Worm (Caenorhabditis elegans) whole organism, L3 larva: ENCODE results near the gene T22F7.3.

Source experiments
- ama-1 ChIP-seq: fragments of 150-350 bp; optimal IDR thresholded peaks from 2 replicates; lab custom pipeline; 2018
- ceh-16 ChIP-seq: sonication (generic microtip); optimal IDR thresholded peaks from 2 replicates; lab custom pipeline; 2017; ENCODE audit warnings: missing biosample characterization, missing genetic modification characterization
- ceh-9 ChIP-seq: sonication (generic microtip); optimal IDR thresholded peaks from 2 replicates; lab custom pipeline; 2018; ENCODE audit warnings: missing biosample characterization, missing genetic modification characterization
- daf-12 ChIP-seq: fragments of 150-350 bp; optimal IDR thresholded peaks from 2 replicates; lab custom pipeline; 2014; ENCODE audit warnings: missing biosample characterization, missing genetic modification reagents, missing genetic modification characterization
- egl-27 ChIP-seq: sonication (generic microtip); optimal IDR thresholded peaks from 4 replicates; lab custom pipeline; 2017; ENCODE audit warnings: missing biosample characterization, missing genetic modification reagents, missing genetic modification characterization
- egl-5 ChIP-seq: fragments of 150-350 bp; optimal IDR thresholded peaks from 2 replicates; lab custom pipeline; 2017; ENCODE audit warnings: missing biosample characterization, missing genetic modification reagents, missing genetic modification characterization, inconsistent platforms
- elt-1 ChIP-seq: fragments of 150-350 bp; optimal IDR thresholded peaks from 2 replicates; lab custom pipeline; 2014; ENCODE audit warnings: missing biosample characterization, missing genetic modification characterization
- elt-2 ChIP-seq: sonication (generic microtip); optimal IDR thresholded peaks from 2 replicates; lab custom pipeline; 2016; ENCODE audit warnings: missing genetic modification reagents, mild to moderate bottlenecking, missing genetic modification characterization, missing compliant biosample characterization
- eor-1 ChIP-seq, 2 experiments: fragments of 150-350 bp; optimal IDR thresholded peaks; 2 replicates each; lab custom pipeline; 2014 to 2018; ENCODE audit warnings: missing biosample characterization in 2 of 2, missing genetic modification characterization in 2 of 2
- fkh-10 ChIP-seq: sonication (generic microtip); optimal IDR thresholded peaks from 2 replicates; lab custom pipeline; 2017; ENCODE audit warnings: missing biosample characterization, missing genetic modification reagents, missing genetic modification characterization
- hmg-11 ChIP-seq: sonication (generic microtip); optimal IDR thresholded peaks from 2 replicates; lab custom pipeline; 2016; ENCODE audit warnings: missing genetic modification characterization, missing compliant biosample characterization
- jun-1 ChIP-seq: fragments of 150-350 bp; optimal IDR thresholded peaks from 2 replicates; lab custom pipeline; 2014; ENCODE audit warnings: missing biosample characterization, missing genetic modification reagents, missing genetic modification characterization
- lin-15B ChIP-seq: fragments of 150-350 bp; optimal IDR thresholded peaks from 2 replicates; lab custom pipeline; 2014; ENCODE audit warnings: missing biosample characterization, missing genetic modification characterization
- lin-39 ChIP-seq: fragments of 150-350 bp; optimal IDR thresholded peaks from 2 replicates; lab custom pipeline; 2018; ENCODE audit warnings: missing biosample characterization, missing genetic modification reagents, missing genetic modification characterization
- lsy-12 ChIP-seq: sonication (generic microtip); optimal IDR thresholded peaks from 2 replicates; lab custom pipeline; 2016; ENCODE audit warnings: mild to moderate bottlenecking, missing genetic modification characterization, missing compliant biosample characterization
- mdl-1 ChIP-seq: fragments of 150-350 bp; optimal IDR thresholded peaks from 2 replicates; lab custom pipeline; 2014; ENCODE audit warnings: missing biosample characterization, missing genetic modification characterization
- mml-1 ChIP-seq: fragments of 150-350 bp; sonication (generic microtip); optimal IDR thresholded peaks from 3 replicates; lab custom pipeline; 2014; ENCODE audit warnings: missing biosample characterization, missing genetic modification characterization
- nfya-1 ChIP-seq: sonication (generic microtip); optimal IDR thresholded peaks from 2 replicates; lab custom pipeline; 2017; ENCODE audit warnings: missing genetic modification characterization, mild to moderate bottlenecking, missing compliant biosample characterization, antibody characterized with exemption, moderate library complexity; ENCODE audit not compliant: insufficient read depth
- nhr-11 ChIP-seq: fragments of 150-350 bp; optimal IDR thresholded peaks from 2 replicates; lab custom pipeline; 2014; ENCODE audit warnings: missing biosample characterization, missing genetic modification characterization
- nhr-23 ChIP-seq: fragments of 150-350 bp; optimal IDR thresholded peaks from 2 replicates; lab custom pipeline; 2014; ENCODE audit warnings: missing biosample characterization, missing genetic modification reagents, missing genetic modification characterization
- nhr-237 ChIP-seq: fragments of 150-350 bp; optimal IDR thresholded peaks from 2 replicates; lab custom pipeline; 2014; ENCODE audit warnings: missing biosample characterization, missing genetic modification characterization
- nhr-25 ChIP-seq: sonication (generic microtip); optimal IDR thresholded peaks from 2 replicates; lab custom pipeline; 2017; ENCODE audit warnings: missing biosample characterization, missing genetic modification characterization
- nhr-28 ChIP-seq: fragments of 150-350 bp; optimal IDR thresholded peaks from 2 replicates; lab custom pipeline; 2014; ENCODE audit warnings: missing biosample characterization, missing genetic modification characterization
- nhr-43 ChIP-seq: sonication (generic microtip); optimal IDR thresholded peaks from 2 replicates; lab custom pipeline; 2016; ENCODE audit warnings: mild to moderate bottlenecking, missing genetic modification characterization, missing compliant biosample characterization; ENCODE audit not compliant: poor library complexity, severe bottlenecking
- nhr-67 ChIP-seq: fragments of 150-350 bp; optimal IDR thresholded peaks from 2 replicates; lab custom pipeline; 2014; ENCODE audit warnings: missing biosample characterization, missing genetic modification characterization
- nhr-76 ChIP-seq: fragments of 150-350 bp; sonication (generic microtip); optimal IDR thresholded peaks from 5 replicates; lab custom pipeline; 2014; ENCODE audit warnings: missing biosample characterization, missing genetic modification characterization
- nhr-77 ChIP-seq: fragments of 150-350 bp; optimal IDR thresholded peaks from 2 replicates; lab custom pipeline; 2014; ENCODE audit warnings: missing biosample characterization, missing genetic modification characterization
- pha-4 ChIP-seq: fragments of 150-350 bp; optimal IDR thresholded peaks from 2 replicates; lab custom pipeline; 2014; ENCODE audit warnings: missing biosample characterization, missing genetic modification reagents, missing genetic modification characterization
- pqm-1 ChIP-seq: fragments of 150-350 bp; optimal IDR thresholded peaks from 2 replicates; lab custom pipeline; 2017; ENCODE audit warnings: missing biosample characterization, missing genetic modification characterization, inconsistent platforms
- sea-2 ChIP-seq: fragments of 150-350 bp; sonication (generic microtip); optimal IDR thresholded peaks from 4 replicates; lab custom pipeline; 2014; ENCODE audit warnings: missing biosample characterization, missing genetic modification reagents, missing genetic modification characterization
- snpc-4 ChIP-seq: fragments of 150-350 bp; optimal IDR thresholded peaks from 2 replicates; lab custom pipeline; 2014; ENCODE audit warnings: missing biosample characterization, missing genetic modification characterization
- tbx-2 ChIP-seq: sonication (generic microtip); optimal IDR thresholded peaks from 2 replicates; lab custom pipeline; 2016; ENCODE audit warnings: mild to moderate bottlenecking, missing genetic modification characterization, missing compliant biosample characterization
- zag-1 ChIP-seq: fragments of 150-350 bp; optimal IDR thresholded peaks from 2 replicates; lab custom pipeline; 2014; ENCODE audit warnings: missing biosample characterization, missing genetic modification characterization

The T22F7.3 gene

ce11 chrIII:523944-524343, at the start of gene T22F7.3:
Gene T22F7.3 (minus strand): TSS chrIII:524044.
- TF ChIP-seq mdl-1 (tag; lab: Kevin White, UChicago) (no peak), fkh-10 (GFP tag; lab: Kevin White, UChicago) (no peak), ceh-16 (tag; lab: Kevin White, UChicago) (no peak), ama-1 (no peak), snpc-4 (tag; lab: Kevin White, UChicago) (no peak), sea-2 (no peak), lsy-12 (no peak), daf-12 (tag; lab: Kevin White, UChicago) (no peak), nhr-77 (tag; lab: Kevin White, UChicago) (no peak), nhr-76 (tag; lab: Kevin White, UChicago) (no peak), elt-1 (no peak), lin-15B (tag; lab: Kevin White, UChicago) (no peak)
- TF ChIP-seq, all 47 proteins: peak for 0

DNA sequence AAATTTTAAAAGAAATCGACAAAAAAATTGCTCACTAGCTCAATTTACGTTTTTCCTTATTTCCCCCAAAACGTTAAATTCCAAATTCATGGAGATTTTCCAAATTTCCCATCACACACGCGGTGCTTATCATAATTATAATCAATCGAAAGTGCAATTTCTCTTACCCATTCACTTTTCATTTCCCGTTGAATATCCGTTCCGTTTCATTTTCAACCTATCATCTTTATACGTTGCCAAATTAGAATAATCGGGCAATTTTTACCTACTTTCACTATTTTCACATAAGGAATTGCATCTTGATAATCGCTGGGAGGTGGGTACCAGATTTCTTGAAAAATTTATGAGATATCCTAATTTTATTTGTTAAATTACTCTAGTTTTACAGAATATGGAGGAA, 45.0 kb upstream of the T22F7.3 start:
- TF ChIP-seq nhr-28 (tag; lab: Kevin White, UChicago) (no peak), lsy-12 (no peak), fkh-10 (GFP tag; lab: Kevin White, UChicago) (no peak), lin-39 (tag; lab: Kevin White, UChicago) (no peak), elt-1 (no peak), mml-1 (tag; lab: Kevin White, UChicago) (no peak), tbx-2 (tag; lab: Kevin White, UChicago) (no peak), eor-1 (tag; optimal IDR thresholded peaks at IDR 0.05; lab: Kevin White, UChicago) (no peak), nhr-237 (tag; lab: Kevin White, UChicago) (no peak), mdl-1 (tag; lab: Kevin White, UChicago) (no peak), pha-4 (tag; lab: Kevin White, UChicago) (no peak), egl-27 (no peak)

DNA sequence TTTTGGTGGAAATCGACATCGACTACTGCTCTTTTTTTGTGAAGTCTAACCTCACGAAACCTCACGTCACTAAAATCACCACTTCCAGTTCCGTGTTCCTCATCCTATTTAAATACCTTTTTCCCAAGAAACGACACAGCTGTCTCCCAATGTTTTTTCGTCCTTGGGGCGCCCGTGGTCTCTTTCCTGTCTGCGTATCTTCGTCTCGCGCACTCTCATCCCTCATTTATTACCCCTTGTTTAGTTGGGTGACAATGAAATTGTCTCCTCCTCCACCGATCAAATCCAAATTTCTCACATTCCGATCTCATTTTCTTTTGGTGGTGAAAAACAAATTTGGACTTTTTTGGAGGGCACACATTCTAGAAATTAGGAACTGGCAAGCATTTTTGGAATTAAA, 40.9 kb upstream of the T22F7.3 start:
- TF ChIP-seq nhr-25 (peak; percentile 68), zag-1 (no peak), nhr-23 (tag; lab: Kevin White, UChicago) (peak; percentile 13), egl-5 (peak; percentile 77)

DNA sequence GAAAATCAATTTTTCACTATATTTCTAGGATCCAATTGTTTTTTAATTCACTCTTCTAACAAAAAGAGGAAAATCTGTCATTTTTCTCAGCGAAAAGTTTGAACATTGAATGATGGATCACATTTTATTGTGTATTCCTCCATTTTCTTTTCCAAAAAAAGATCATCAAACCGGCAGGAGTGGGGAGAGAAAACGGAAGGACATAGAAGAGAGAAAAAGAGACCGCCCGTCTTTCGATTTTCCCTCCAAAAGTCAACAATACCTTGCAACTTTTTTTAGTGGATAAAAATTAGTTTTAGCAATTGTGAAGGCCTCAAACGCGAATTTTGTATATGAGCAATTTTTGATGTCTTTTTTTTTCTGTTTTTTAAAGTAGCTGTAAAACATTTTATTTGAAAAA, 39.9 kb upstream of the T22F7.3 start:
- TF ChIP-seq nhr-11 (tag; lab: Kevin White, UChicago) = no peak
- TF ChIP-seq pha-4 (tag; lab: Kevin White, UChicago) = peak; percentile 53

DNA sequence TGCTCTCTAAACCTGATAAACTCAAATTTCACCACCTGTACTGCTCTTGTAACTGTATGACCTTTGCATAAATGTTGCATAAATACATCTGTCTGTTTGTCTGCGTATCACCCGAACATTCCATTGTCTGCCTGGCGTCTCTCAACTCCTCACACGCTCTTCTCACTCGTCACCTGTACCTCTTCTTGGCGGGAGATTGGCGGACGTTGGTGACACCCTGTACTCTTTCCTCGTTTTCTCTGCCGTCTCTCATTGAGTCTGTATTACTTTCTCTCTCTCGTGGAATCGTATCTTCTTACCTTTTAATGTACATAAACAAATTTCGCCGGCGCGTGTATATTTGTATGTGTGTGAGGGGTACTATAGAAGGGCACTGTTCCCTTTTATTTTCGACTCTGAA, 35.0 kb upstream of the T22F7.3 start:
- TF ChIP-seq jun-1 (tag; lab: Kevin White, UChicago) = peak; percentile 74
- peak; percentile 10 for TF ChIP-seq nhr-23 (tag; lab: Kevin White, UChicago)
- no peak for TF ChIP-seq zag-1
- TF ChIP-seq nhr-25 = peak; percentile 86
- peak; percentile 13 for TF ChIP-seq nfya-1
- TF ChIP-seq lin-15B (tag; lab: Kevin White, UChicago) = peak; percentile 2
- peak; percentile 6 for TF ChIP-seq elt-1
- TF ChIP-seq ceh-9 = no peak
- no peak for TF ChIP-seq ama-1
- no peak for TF ChIP-seq nhr-11 (tag; lab: Kevin White, UChicago)
- TF ChIP-seq mml-1 (tag; lab: Kevin White, UChicago) = no peak
- TF ChIP-seq ceh-16 (tag; lab: Kevin White, UChicago) = no peak
- peak; percentile 84 for TF ChIP-seq pha-4 (tag; lab: Kevin White, UChicago)
- peak; percentile 69 for TF ChIP-seq elt-2 (tag; lab: Kevin White, UChicago)
- peak; percentile 26 for TF ChIP-seq hmg-11 (tag; lab: Kevin White, UChicago)
- peak; percentile 80 for TF ChIP-seq pqm-1

DNA sequence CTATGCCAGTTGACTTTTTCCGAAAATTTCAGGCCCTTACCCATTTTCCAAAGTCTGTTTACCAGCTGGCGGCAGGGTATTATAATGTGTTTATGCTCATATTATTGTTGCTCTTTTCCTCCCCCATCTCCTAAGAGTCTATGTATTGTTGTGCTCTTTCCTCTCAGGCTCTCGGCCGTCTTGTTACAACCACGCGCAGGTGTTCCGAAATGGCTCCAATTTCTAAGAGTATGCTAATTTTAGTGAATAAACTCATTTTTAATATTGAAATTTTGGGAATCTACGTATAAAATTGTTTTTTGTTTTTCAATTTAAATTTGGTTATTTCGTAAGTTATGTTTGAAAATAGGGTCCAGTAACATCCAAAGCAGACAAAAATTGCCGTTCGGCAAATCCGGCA, 34.2 kb upstream of the T22F7.3 start:
- no peak for TF ChIP-seq nhr-43 (tag; lab: Kevin White, UChicago)
- TF ChIP-seq mml-1 (tag; lab: Kevin White, UChicago) = no peak
- no peak for TF ChIP-seq fkh-10 (GFP tag; lab: Kevin White, UChicago)
- no peak for TF ChIP-seq nhr-67 (tag; lab: Kevin White, UChicago)
- no peak for TF ChIP-seq elt-1
- TF ChIP-seq egl-5 = no peak
- no peak for TF ChIP-seq nhr-25
